Worm (Caenorhabditis elegans) whole organism, midembryonic: ENCODE measurements around the gene W04E12.4.

Experiments used
- flt-1 ChIP-seq: fragments of 200-800 bp; sonication (Bioruptor generic); IDR thresholded peaks from 2 replicates; pipeline ENCODE4 v1.3.6; 2022; ENCODE audit warnings: missing genetic modification characterization, missing compliant biosample characterization
- med-1 ChIP-seq: sonication (generic microtip); optimal IDR thresholded peaks from 2 replicates; lab custom pipeline; 2017; ENCODE audit warnings: missing genetic modification characterization, mild to moderate bottlenecking, missing compliant biosample characterization, antibody characterized with exemption, missing genetic modification reagents; ENCODE audit not compliant: insufficient read depth
- tab-1 ChIP-seq: fragments of 200-800 bp; sonication (Bioruptor generic); IDR thresholded peaks from 2 replicates; pipeline ENCODE4 v1.3.6; 2022; ENCODE audit warnings: missing genetic modification characterization, missing compliant biosample characterization
- ztf-23 ChIP-seq: fragments of 200-800 bp; sonication (Bioruptor generic); IDR thresholded peaks from 2 replicates; pipeline ENCODE4 v1.3.6; 2022; ENCODE audit warnings: missing genetic modification reagents, missing genetic modification characterization, missing compliant biosample characterization

ce11 chrV:19697348-19698172 lies 45.8 kb upstream of the W04E12.4 start, which contains the start of the genes Y43F8C.13 and ani-3:
- no peak for TF ChIP-seq med-1 (GFP tag; lab: Kevin White, UChicago)
- TF ChIP-seq tab-1 (GFP tag; lab: Robert Waterston, UW) = no peak
- no peak for TF ChIP-seq ztf-23 (GFP tag; lab: Robert Waterston, UW)
- TF ChIP-seq flt-1 (GFP tag; lab: Robert Waterston, UW) = no peak
